Fruit fly (Drosophila melanogaster) whole organism, prepupa: ENCODE measurements around the gene ex.

Experiments
- CG10631 ChIP-seq: fragments of 200-800 bp; sonication (Bioruptor generic); optimal IDR thresholded peaks from 2 replicates; lab custom pipeline; 2016; ENCODE audit warnings: missing biosample characterization, missing genetic modification characterization
- CG10669 ChIP-seq: fragments of 200-800 bp; sonication (Bioruptor generic); optimal IDR thresholded peaks from 3 replicates; lab custom pipeline; 2018; ENCODE audit warnings: missing biosample characterization, mild to moderate bottlenecking, missing genetic modification characterization, moderate library complexity
- CG11294 ChIP-seq: fragments of 200-800 bp; sonication (Bioruptor generic); IDR thresholded peaks from 2 replicates; pipeline ENCODE4 v1.3.6; 2022; ENCODE audit warnings: missing biosample characterization, missing genetic modification characterization
- CG11762 ChIP-seq: fragments of 200-800 bp; sonication (Bioruptor generic); optimal IDR thresholded peaks from 3 replicates; lab custom pipeline; 2016; ENCODE audit warnings: missing biosample characterization, missing genetic modification characterization; ENCODE audit not compliant: insufficient read depth
- CG15336 ChIP-seq: fragments of 200-800 bp; sonication (Bioruptor generic); IDR thresholded peaks from 2 replicates; pipeline ENCODE4 v1.3.6; 2022; ENCODE audit warnings: missing biosample characterization, missing genetic modification characterization
- CG1621 ChIP-seq: fragments of 200-800 bp; sonication (Bioruptor generic); optimal IDR thresholded peaks from 3 replicates; lab custom pipeline; 2018; ENCODE audit warnings: missing biosample characterization, mild to moderate bottlenecking, missing genetic modification characterization
- CG16779 ChIP-seq: fragments of 200-800 bp; sonication (Bioruptor generic); optimal IDR thresholded peaks from 3 replicates; lab custom pipeline; 2017; ENCODE audit warnings: missing biosample characterization, mild to moderate bottlenecking, missing genetic modification characterization
- CG3032 ChIP-seq: fragments of 200-800 bp; optimal IDR thresholded peaks from 2 replicates; lab custom pipeline; 2019; ENCODE audit warnings: missing biosample characterization, mild to moderate bottlenecking, missing genetic modification characterization, moderate library complexity
- CG34406 ChIP-seq: fragments of 200-800 bp; sonication (Bioruptor generic); optimal IDR thresholded peaks from 3 replicates; lab custom pipeline; 2016; ENCODE audit warnings: missing biosample characterization, missing genetic modification characterization
- CG3919 ChIP-seq: fragments of 200-800 bp; sonication (Bioruptor generic); optimal IDR thresholded peaks from 3 replicates; lab custom pipeline; 2016; ENCODE audit warnings: missing biosample characterization, missing genetic modification characterization
- CG6163 ChIP-seq: fragments of 200-800 bp; sonication (Bioruptor generic); IDR thresholded peaks from 3 replicates; pipeline ENCODE4 v1.3.6; 2022; ENCODE audit warnings: missing biosample characterization, missing genetic modification characterization
- CG6276 ChIP-seq: fragments of 200-800 bp; sonication (Bioruptor generic); optimal IDR thresholded peaks from 2 replicates; lab custom pipeline; 2017; ENCODE audit warnings: missing biosample characterization, mild to moderate bottlenecking, missing genetic modification characterization
- CG6792 ChIP-seq: fragments of 200-800 bp; sonication (Bioruptor generic); optimal IDR thresholded peaks from 3 replicates; lab custom pipeline; 2016; ENCODE audit warnings: missing biosample characterization, missing genetic modification characterization
- CG6808 ChIP-seq: fragments of 200-800 bp; sonication (Bioruptor generic); optimal IDR thresholded peaks from 3 replicates; lab custom pipeline; 2017; ENCODE audit warnings: missing biosample characterization, missing genetic modification characterization, mild to moderate bottlenecking, moderate library complexity, missing genetic modification reagents
- CG7368 ChIP-seq: fragments of 200-800 bp; sonication (Bioruptor generic); optimal IDR thresholded peaks from 3 replicates; lab custom pipeline; 2016; ENCODE audit warnings: missing biosample characterization, missing genetic modification characterization
- CG8319 ChIP-seq: fragments of 200-800 bp; sonication (Bioruptor generic); optimal IDR thresholded peaks from 3 replicates; lab custom pipeline; 2016; ENCODE audit warnings: missing biosample characterization, missing genetic modification characterization
- CG8632 ChIP-seq: fragments of 200-800 bp; sonication (Bioruptor generic); optimal IDR thresholded peaks from 3 replicates; lab custom pipeline; 2016; ENCODE audit warnings: missing biosample characterization, missing genetic modification characterization
- Eip75B ChIP-seq: fragments of 200-800 bp; sonication (Bioruptor generic); optimal IDR thresholded peaks from 3 replicates; lab custom pipeline; 2016; ENCODE audit warnings: missing biosample characterization, missing genetic modification characterization
- Eip78C ChIP-seq: fragments of 200-800 bp; sonication (Bioruptor generic); peaks from one replicate; lab custom pipeline; 2016; ENCODE audit warnings: missing biosample characterization, missing genetic modification characterization
- Ets21C ChIP-seq: fragments of 200-800 bp; sonication (Bioruptor generic); optimal IDR thresholded peaks from 3 replicates; lab custom pipeline; 2016; ENCODE audit warnings: missing biosample characterization, missing genetic modification characterization
- Ets96B ChIP-seq: fragments of 200-800 bp; optimal IDR thresholded peaks from 2 replicates; lab custom pipeline; 2019; ENCODE audit warnings: missing biosample characterization, mild to moderate bottlenecking, missing genetic modification characterization, moderate library complexity
- Gug ChIP-seq: fragments of 200-800 bp; sonication (Bioruptor generic); IDR thresholded peaks from 2 replicates; pipeline ENCODE4 v1.3.6; 2022; ENCODE audit warnings: missing biosample characterization, missing genetic modification characterization
- Hr4 ChIP-seq: fragments of 200-800 bp; sonication (Bioruptor generic); optimal IDR thresholded peaks from 3 replicates; lab custom pipeline; 2016; ENCODE audit warnings: missing biosample characterization, missing genetic modification characterization
- Lpt ChIP-seq: fragments of 200-800 bp; sonication (Bioruptor generic); optimal IDR thresholded peaks from 3 replicates; lab custom pipeline; 2016; ENCODE audit warnings: missing biosample characterization, missing genetic modification characterization
- OdsH ChIP-seq: fragments of 200-800 bp; sonication (Bioruptor generic); optimal IDR thresholded peaks from 3 replicates; lab custom pipeline; 2016; ENCODE audit warnings: missing biosample characterization, missing genetic modification characterization
- Smox ChIP-seq: fragments of 200-800 bp; sonication (Bioruptor generic); optimal IDR thresholded peaks from 3 replicates; lab custom pipeline; 2016; ENCODE audit warnings: missing biosample characterization, missing genetic modification characterization
- Sox102F ChIP-seq: fragments of 200-800 bp; sonication (Bioruptor generic); optimal IDR thresholded peaks from 2 replicates; lab custom pipeline; 2016; ENCODE audit warnings: missing biosample characterization, mild to moderate bottlenecking, missing genetic modification characterization
- Sox14 ChIP-seq: fragments of 200-800 bp; sonication (Bioruptor generic); optimal IDR thresholded peaks from 3 replicates; lab custom pipeline; 2016; ENCODE audit warnings: missing biosample characterization, missing genetic modification characterization
- achi ChIP-seq: fragments of 200-800 bp; sonication (Bioruptor generic); optimal IDR thresholded peaks from 3 replicates; lab custom pipeline; 2016; ENCODE audit warnings: missing biosample characterization, missing genetic modification characterization
- cyc ChIP-seq: fragments of 200-800 bp; sonication (Bioruptor generic); optimal IDR thresholded peaks from 3 replicates; lab custom pipeline; 2016; ENCODE audit warnings: missing biosample characterization, missing genetic modification characterization
- dac ChIP-seq: fragments of 200-800 bp; sonication (Bioruptor generic); optimal IDR thresholded peaks from 2 replicates; lab custom pipeline; 2017; ENCODE audit warnings: missing biosample characterization, mild to moderate bottlenecking, missing genetic modification characterization
- dsx ChIP-seq: fragments of 200-800 bp; optimal IDR thresholded peaks from 3 replicates; lab custom pipeline; 2019; ENCODE audit warnings: missing biosample characterization, mild to moderate bottlenecking, missing genetic modification characterization, moderate library complexity; ENCODE audit not compliant: poor library complexity, severe bottlenecking
- eg ChIP-seq: fragments of 200-800 bp; sonication (Bioruptor generic); IDR thresholded peaks from 3 replicates; pipeline ENCODE4 v1.3.6; 2022; ENCODE audit warnings: missing biosample characterization, missing genetic modification characterization
- esn ChIP-seq: fragments of 200-800 bp; sonication (Bioruptor generic); optimal IDR thresholded peaks from 2 replicates; lab custom pipeline; 2016; ENCODE audit warnings: missing biosample characterization, mild to moderate bottlenecking, missing genetic modification characterization, moderate library complexity
- fd59A ChIP-seq: fragments of 200-800 bp; sonication (Bioruptor generic); optimal IDR thresholded peaks from 2 replicates; lab custom pipeline; 2017; ENCODE audit warnings: missing biosample characterization, mild to moderate bottlenecking, missing genetic modification characterization, missing genetic modification reagents
- fd85E ChIP-seq: fragments of 200-800 bp; sonication (Bioruptor generic); optimal IDR thresholded peaks from 3 replicates; lab custom pipeline; 2016; ENCODE audit warnings: missing biosample characterization, missing genetic modification characterization
- lz ChIP-seq: fragments of 200-800 bp; sonication (Bioruptor generic); optimal IDR thresholded peaks from 3 replicates; lab custom pipeline; 2016; ENCODE audit warnings: missing biosample characterization, missing genetic modification characterization
- net ChIP-seq: fragments of 200-800 bp; sonication (Bioruptor generic); optimal IDR thresholded peaks from 3 replicates; lab custom pipeline; 2016; ENCODE audit warnings: missing biosample characterization, missing genetic modification characterization
- pdm3 ChIP-seq: fragments of 200-800 bp; sonication (Bioruptor generic); optimal IDR thresholded peaks from 3 replicates; lab custom pipeline; 2016; ENCODE audit warnings: missing biosample characterization, missing genetic modification characterization
- salr ChIP-seq, 2 experiments: fragments of 200-800 bp; sonication (Bioruptor generic); optimal IDR thresholded peaks; 3 replicates each; lab custom pipeline; 2016 to 2018; ENCODE audit warnings: missing biosample characterization in 2 of 2, missing genetic modification characterization in 2 of 2, mild to moderate bottlenecking in 1 of 2
- ss ChIP-seq, 2 experiments: fragments of 200-800 bp; sonication (Bioruptor generic); optimal IDR thresholded peaks; 2 replicates in 1 of 2; 3 replicates in 1 of 2; lab custom pipeline; 2017 to 2018; ENCODE audit warnings: mild to moderate bottlenecking in 2 of 2, missing biosample characterization in 2 of 2, missing genetic modification characterization in 2 of 2, moderate library complexity in 1 of 2
- svp ChIP-seq: fragments of 200-800 bp; sonication (Bioruptor generic); peaks from one replicate; lab custom pipeline; 2016; ENCODE audit warnings: missing biosample characterization, missing genetic modification characterization
- topi ChIP-seq: fragments of 200-800 bp; sonication (Bioruptor generic); optimal IDR thresholded peaks from 3 replicates; lab custom pipeline; 2016; ENCODE audit warnings: missing biosample characterization, missing genetic modification characterization

The ex gene

DNA sequence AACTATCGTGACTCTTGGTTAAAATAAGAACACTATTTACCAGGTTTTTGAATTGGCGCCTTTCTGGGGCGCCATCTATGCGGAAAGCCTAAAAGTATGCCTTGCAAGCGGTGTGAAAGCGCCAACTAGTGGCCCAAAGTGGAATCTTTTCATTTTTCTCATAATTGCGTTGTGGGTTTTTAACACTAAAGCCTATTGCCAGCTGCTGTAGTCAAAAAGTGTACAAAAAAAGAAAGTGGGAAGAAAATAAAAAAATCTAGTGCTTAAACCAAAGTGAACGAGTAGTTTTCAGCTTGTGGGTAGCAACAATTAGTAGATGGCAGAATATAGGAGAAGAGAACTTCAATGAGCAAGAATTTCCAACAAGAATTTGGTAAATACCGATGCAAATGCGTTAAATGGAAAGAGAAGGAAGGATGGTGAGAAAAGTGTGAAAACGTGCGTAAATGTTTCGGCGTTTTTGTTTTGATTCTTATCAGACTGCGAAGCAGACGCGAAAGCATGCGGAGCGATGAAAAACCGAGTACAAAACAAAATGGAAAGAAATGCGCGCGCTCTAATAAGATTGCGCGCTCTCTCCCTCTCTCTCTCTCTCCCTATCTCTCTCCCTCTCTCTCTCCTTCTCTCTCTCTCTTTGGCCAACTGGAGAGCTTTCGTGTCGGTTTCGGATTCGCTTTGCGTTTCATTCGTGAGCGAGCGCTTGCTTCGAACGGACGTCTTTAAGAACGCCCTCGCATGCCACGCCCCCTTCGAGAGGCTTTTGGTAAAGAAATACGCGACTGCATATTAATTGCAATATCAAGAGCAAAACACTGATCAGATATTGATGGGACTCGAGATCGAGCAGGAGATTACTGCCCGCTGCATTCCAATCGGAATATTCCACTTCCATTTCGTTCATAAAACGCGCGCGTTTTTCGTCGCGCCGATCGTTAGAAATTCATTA, 59.4 kb downstream of the ex start (continued):
- TF ChIP-seq CG15336 (GFP tag; lab: Robert Waterston, UW), result 0 out of 2 replicates have a peak, but pooled peaks have one; percentile 68
- TF ChIP-seq Lpt (GFP tag; lab: Kevin White, UChicago), result peak; percentile 69
- TF ChIP-seq CG10669 (GFP tag; lab: Kevin White, UChicago), result peak; percentile 25
- peak; percentile 84 to 90 for TF ChIP-seq ss (GFP tag; optimal IDR thresholded peaks at IDR 0.05; lab: Kevin White, UChicago)
- peak; percentile 54 for TF ChIP-seq Sox14 (GFP tag; lab: Kevin White, UChicago)
- TF ChIP-seq Ets21C (GFP tag; lab: Kevin White, UChicago), result peak; percentile 45
- TF ChIP-seq achi (GFP tag; lab: Kevin White, UChicago), result peak; percentile 37
- TF ChIP-seq fd85E, result peak; percentile 33
- peak; percentile 9 for TF ChIP-seq CG1621 (tag; lab: Kevin White, UChicago)
- TF ChIP-seq CG3919 (GFP tag; lab: Kevin White, UChicago), result peak; percentile 74
- TF ChIP-seq, all 60 proteins: peak for 53

DNA sequence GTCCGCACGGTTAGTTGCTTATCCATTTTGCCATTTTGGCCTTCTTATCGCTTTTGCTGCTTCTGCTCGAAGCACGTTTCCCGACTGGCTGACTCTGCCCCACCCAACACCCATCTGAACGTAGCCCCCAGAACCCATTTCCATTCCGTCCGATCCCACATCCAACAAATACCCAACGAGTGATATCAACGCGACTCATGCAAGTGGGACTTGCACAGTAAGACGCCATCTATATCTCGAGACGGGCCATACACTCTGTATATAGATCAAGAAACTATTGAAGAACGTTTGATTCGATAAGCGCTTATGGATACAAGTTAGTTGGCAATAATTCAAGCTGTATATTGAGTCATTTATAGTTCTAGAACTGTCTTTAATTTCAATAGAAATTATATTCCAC, 61.2 kb downstream of the ex start:
- TF ChIP-seq Hr4 (GFP tag; lab: Kevin White, UChicago), result no peak
- no peak for TF ChIP-seq CG3919 (GFP tag; lab: Kevin White, UChicago)
- no peak for TF ChIP-seq OdsH (GFP tag; lab: Kevin White, UChicago)
- TF ChIP-seq CG1621 (tag; lab: Kevin White, UChicago), result no peak
- TF ChIP-seq CG8632, result no peak
- TF ChIP-seq CG6808 (GFP tag; lab: Kevin White, UChicago), result no peak
- TF ChIP-seq CG8319 (GFP tag; lab: Kevin White, UChicago), result no peak
- TF ChIP-seq salr (GFP tag; optimal IDR thresholded peaks at IDR 0.05; lab: Kevin White, UChicago), result no peak
- no peak for TF ChIP-seq achi (GFP tag; lab: Kevin White, UChicago)
- TF ChIP-seq dac (GFP tag; lab: Kevin White, UChicago), result no peak
- TF ChIP-seq CG6163 (GFP tag; lab: Robert Waterston, UW), result no peak
- TF ChIP-seq cyc (GFP tag; lab: Kevin White, UChicago), result no peak
- no peak for TF ChIP-seq CG16779
- TF ChIP-seq Eip78C, result no peak

DNA sequence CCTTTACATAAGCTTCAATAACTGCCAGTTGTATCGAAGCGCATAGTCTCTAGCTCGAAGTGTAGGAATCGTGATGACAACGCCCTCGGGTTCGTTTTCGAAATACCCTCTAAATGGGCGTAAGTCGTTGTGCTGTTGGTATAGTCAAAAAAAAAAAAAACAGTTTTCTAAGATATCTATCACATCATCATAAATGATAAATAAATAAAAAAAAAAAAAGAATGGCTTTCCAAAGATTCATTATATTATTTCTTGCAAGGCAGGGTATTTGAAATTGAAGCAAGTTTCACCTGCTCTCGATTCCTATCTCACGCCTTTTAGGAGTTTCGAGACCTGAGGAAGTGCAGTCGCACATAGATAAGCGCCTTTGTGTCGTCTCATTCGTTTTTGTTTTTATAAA, 62.2 kb downstream of the ex start:
- TF ChIP-seq Ets96B (tag; lab: Kevin White, UChicago) (peak; percentile 17), net (GFP tag; lab: Kevin White, UChicago) (peak; percentile 34), esn (peak; percentile 66), Eip78C (peak; percentile 79), CG6163 (GFP tag; lab: Robert Waterston, UW) (peak; percentile 48; the same call in 1 of the 3 replicates), salr (GFP tag; optimal IDR thresholded peaks at IDR 0.05; lab: Kevin White, UChicago) (peak in 1 of 2 experiments; percentile 10), CG15336 (GFP tag; lab: Robert Waterston, UW) (peak; percentile 40; the same call in 1 of the 2 replicates), lz (GFP tag; lab: Kevin White, UChicago) (peak; percentile 48), Eip75B (GFP tag; lab: Kevin White, UChicago) (peak; percentile 18), Ets21C (GFP tag; lab: Kevin White, UChicago) (no peak), CG1621 (tag; lab: Kevin White, UChicago) (no peak), Hr4 (GFP tag; lab: Kevin White, UChicago) (no peak), CG10669 (GFP tag; lab: Kevin White, UChicago) (no peak), dsx (GFP tag; lab: Kevin White, UChicago) (no peak), Sox14 (GFP tag; lab: Kevin White, UChicago) (peak; percentile 40), pdm3 (GFP tag; lab: Kevin White, UChicago) (peak; percentile 58), CG10631 (GFP tag; lab: Kevin White, UChicago) (peak; percentile 38), CG6792 (GFP tag; lab: Kevin White, UChicago) (peak; percentile 17), CG3032 (no peak), CG6276 (GFP tag; lab: Kevin White, UChicago) (no peak), CG34406 (GFP tag; lab: Kevin White, UChicago) (peak; percentile 37), CG7368 (GFP tag; lab: Kevin White, UChicago) (no peak), dac (GFP tag; lab: Kevin White, UChicago) (no peak), eg (GFP tag; lab: Robert Waterston, UW) (no peak), topi (GFP tag; lab: Kevin White, UChicago) (peak; percentile 48), CG3919 (GFP tag; lab: Kevin White, UChicago) (peak; percentile 33), ss (GFP tag; optimal IDR thresholded peaks at IDR 0.05; lab: Kevin White, UChicago) (no peak), Gug (GFP tag; lab: Robert Waterston, UW) (no peak), Sox102F (GFP tag; lab: Kevin White, UChicago) (peak; percentile 25), svp (peak; percentile 79), Smox (GFP tag; lab: Kevin White, UChicago) (peak; percentile 43), fd59A (GFP tag; lab: Kevin White, UChicago) (no peak), cyc (GFP tag; lab: Kevin White, UChicago) (peak; percentile 25), CG11294 (GFP tag; lab: Robert Waterston, UW) (no peak), CG11762 (no peak)
